Worm (Caenorhabditis elegans) whole organism, late embryonic: Measurements from ENCODE around the gene Y55F3BL.4.

Source experiments
- C08G9.2 ChIP-seq: sonication (generic microtip); optimal IDR thresholded peaks from 2 replicates; lab custom pipeline; 2016; ENCODE audit warnings: mild to moderate bottlenecking, missing genetic modification characterization, moderate library complexity, missing compliant biosample characterization
- C38D4.7 ChIP-seq: fragments of 200-800 bp; sonication (Bioruptor generic); optimal IDR thresholded peaks from 2 replicates; lab custom pipeline; 2018; ENCODE audit warnings: mild to moderate bottlenecking, missing genetic modification characterization, moderate library complexity, missing compliant biosample characterization
- F13H6.1 ChIP-seq: sonication (generic microtip); optimal IDR thresholded peaks from 2 replicates; lab custom pipeline; 2016; ENCODE audit warnings: missing genetic modification characterization, missing compliant biosample characterization
- K09A11.1 ChIP-seq: sonication (generic microtip); optimal IDR thresholded peaks from 2 replicates; lab custom pipeline; 2017; ENCODE audit warnings: antibody characterized with exemption, mild to moderate bottlenecking, missing genetic modification characterization, missing compliant biosample characterization; ENCODE audit not compliant: insufficient read depth
- Y22D7AL.16 ChIP-seq: sonication (generic microtip); optimal IDR thresholded peaks from 2 replicates; lab custom pipeline; 2016; ENCODE audit warnings: missing genetic modification characterization, missing compliant biosample characterization
- ahr-1 ChIP-seq: sonication (generic microtip); optimal IDR thresholded peaks from 2 replicates; lab custom pipeline; 2016; ENCODE audit warnings: missing genetic modification characterization, missing compliant biosample characterization
- ama-1 ChIP-seq: fragments of 150-350 bp; optimal IDR thresholded peaks from 2 replicates; lab custom pipeline; 2014
- ceh-14 ChIP-seq: sonication (generic microtip); optimal IDR thresholded peaks from 2 replicates; lab custom pipeline; 2016; ENCODE audit warnings: missing genotype, missing genetic modification characterization, missing compliant biosample characterization
- ceh-18 ChIP-seq: sonication (generic microtip); optimal IDR thresholded peaks from 2 replicates; lab custom pipeline; 2016; ENCODE audit warnings: missing genetic modification characterization, missing compliant biosample characterization
- ceh-19 ChIP-seq: fragments of 200-800 bp; sonication (Bioruptor generic); optimal IDR thresholded peaks from 2 replicates; lab custom pipeline; 2018; ENCODE audit warnings: mild to moderate bottlenecking, missing genetic modification characterization, missing compliant biosample characterization
- ceh-2 ChIP-seq: sonication (generic microtip); optimal IDR thresholded peaks from 2 replicates; lab custom pipeline; 2016; ENCODE audit warnings: missing genotype, missing genetic modification characterization, missing compliant biosample characterization
- ceh-24 ChIP-seq: sonication (generic microtip); optimal IDR thresholded peaks from 2 replicates; lab custom pipeline; 2016; ENCODE audit warnings: mild to moderate bottlenecking, missing genetic modification characterization, missing compliant biosample characterization
- ceh-31 ChIP-seq: sonication (generic microtip); optimal IDR thresholded peaks from 2 replicates; lab custom pipeline; 2016; ENCODE audit warnings: missing genetic modification characterization, missing compliant biosample characterization
- ceh-34 ChIP-seq: sonication (generic microtip); optimal IDR thresholded peaks from 2 replicates; lab custom pipeline; 2016; ENCODE audit warnings: mild to moderate bottlenecking, missing genetic modification characterization, missing compliant biosample characterization
- ceh-48 ChIP-seq: sonication (generic microtip); optimal IDR thresholded peaks from 2 replicates; lab custom pipeline; 2016; ENCODE audit warnings: missing genetic modification characterization, inconsistent platforms, missing compliant biosample characterization
- che-1 ChIP-seq: sonication (generic microtip); optimal IDR thresholded peaks from 2 replicates; lab custom pipeline; 2016; ENCODE audit warnings: mild to moderate bottlenecking, missing genetic modification characterization, missing compliant biosample characterization
- dmd-4 ChIP-seq: sonication (generic microtip); optimal IDR thresholded peaks from 2 replicates; lab custom pipeline; 2016; ENCODE audit warnings: borderline replicate concordance, missing genetic modification characterization, missing compliant biosample characterization
- elt-2 ChIP-seq: sonication (generic microtip); optimal IDR thresholded peaks from 2 replicates; lab custom pipeline; 2016; ENCODE audit warnings: missing genetic modification reagents, missing genetic modification characterization, missing compliant biosample characterization
- elt-4 ChIP-seq: sonication (generic microtip); optimal IDR thresholded peaks from 2 replicates; lab custom pipeline; 2016; ENCODE audit warnings: missing genetic modification characterization, missing compliant biosample characterization
- ets-4 ChIP-seq: sonication (generic microtip); optimal IDR thresholded peaks from 2 replicates; lab custom pipeline; 2016; ENCODE audit warnings: missing genetic modification characterization, missing compliant biosample characterization
- fax-1 ChIP-seq: sonication (generic microtip); optimal IDR thresholded peaks from 2 replicates; lab custom pipeline; 2016; ENCODE audit warnings: missing genotype, missing genetic modification characterization, missing compliant biosample characterization
- fkh-6 ChIP-seq: sonication (generic microtip); optimal IDR thresholded peaks from 2 replicates; lab custom pipeline; 2016; ENCODE audit warnings: missing genetic modification characterization, missing compliant biosample characterization
- gmeb-2 ChIP-seq: sonication (generic microtip); optimal IDR thresholded peaks from 2 replicates; lab custom pipeline; 2016; ENCODE audit warnings: missing genetic modification characterization, inconsistent platforms, missing compliant biosample characterization
- hlh-15 ChIP-seq: sonication (generic microtip); optimal IDR thresholded peaks from 2 replicates; lab custom pipeline; 2016; ENCODE audit warnings: missing genetic modification characterization, missing compliant biosample characterization
- hlh-6 ChIP-seq: sonication (generic microtip); optimal IDR thresholded peaks from 2 replicates; lab custom pipeline; 2016; ENCODE audit warnings: missing genotype, missing genetic modification characterization, missing compliant biosample characterization
- hlh-8 ChIP-seq: sonication (generic microtip); optimal IDR thresholded peaks from 2 replicates; lab custom pipeline; 2016; ENCODE audit warnings: missing genotype, missing genetic modification characterization, missing compliant biosample characterization
- lim-6 ChIP-seq: sonication (generic microtip); optimal IDR thresholded peaks from 2 replicates; lab custom pipeline; 2016; ENCODE audit warnings: missing genetic modification characterization, missing compliant biosample characterization
- lin-11 ChIP-seq: fragments of 200-800 bp; sonication (Bioruptor generic); optimal IDR thresholded peaks from 2 replicates; lab custom pipeline; 2018; ENCODE audit warnings: mild to moderate bottlenecking, missing genetic modification characterization, missing compliant biosample characterization
- mec-3 ChIP-seq: sonication (generic microtip); optimal IDR thresholded peaks from 2 replicates; lab custom pipeline; 2016; ENCODE audit warnings: borderline replicate concordance, missing genetic modification characterization, missing compliant biosample characterization
- nfya-1 ChIP-seq: sonication (generic microtip); optimal IDR thresholded peaks from 2 replicates; lab custom pipeline; 2017; ENCODE audit warnings: missing genetic modification characterization, mild to moderate bottlenecking, missing compliant biosample characterization, antibody characterized with exemption, moderate library complexity
- nhr-11 ChIP-seq: fragments of 150-350 bp; optimal IDR thresholded peaks from 2 replicates; lab custom pipeline; 2014; ENCODE audit warnings: missing biosample characterization, missing genetic modification characterization
- npax-4 ChIP-seq: sonication (generic microtip); optimal IDR thresholded peaks from 2 replicates; lab custom pipeline; 2016; ENCODE audit warnings: missing genetic modification characterization, missing compliant biosample characterization
- pag-3 ChIP-seq: sonication (generic microtip); optimal IDR thresholded peaks from 2 replicates; lab custom pipeline; 2016; ENCODE audit warnings: missing compliant biosample characterization, missing genetic modification characterization, borderline replicate concordance
- pha-2 ChIP-seq: sonication (generic microtip); optimal IDR thresholded peaks from 2 replicates; lab custom pipeline; 2017; ENCODE audit warnings: mild to moderate bottlenecking, missing genetic modification characterization, missing compliant biosample characterization
- pqm-1 ChIP-seq: sonication (generic microtip); optimal IDR thresholded peaks from 2 replicates; lab custom pipeline; 2016; ENCODE audit warnings: missing genetic modification characterization, missing compliant biosample characterization
- ref-2 ChIP-seq: sonication (generic microtip); optimal IDR thresholded peaks from 2 replicates; lab custom pipeline; 2016; ENCODE audit warnings: missing genetic modification characterization, missing compliant biosample characterization
- rnt-1 ChIP-seq: sonication (generic microtip); optimal IDR thresholded peaks from 2 replicates; lab custom pipeline; 2016; ENCODE audit warnings: missing genetic modification characterization, missing compliant biosample characterization
- sdc-2 ChIP-seq: sonication (generic microtip); optimal IDR thresholded peaks from 2 replicates; lab custom pipeline; 2016; ENCODE audit warnings: missing genotype, missing genetic modification characterization, missing compliant biosample characterization
- sox-2 ChIP-seq: fragments of 200-800 bp; sonication (Bioruptor generic); IDR thresholded peaks from 2 replicates; pipeline ENCODE4 v1.3.6; 2022; ENCODE audit warnings: missing genetic modification reagents, missing genetic modification characterization, missing compliant biosample characterization
- sox-4 ChIP-seq: sonication (generic microtip); optimal IDR thresholded peaks from 2 replicates; lab custom pipeline; 2017; ENCODE audit warnings: mild to moderate bottlenecking, missing genetic modification characterization, inconsistent platforms, missing compliant biosample characterization
- syd-9 ChIP-seq: sonication (generic microtip); optimal IDR thresholded peaks from 2 replicates; lab custom pipeline; 2016; ENCODE audit warnings: mild to moderate bottlenecking, missing genetic modification characterization, moderate library complexity, missing compliant biosample characterization
- tbx-2 ChIP-seq: sonication (generic microtip); optimal IDR thresholded peaks from 2 replicates; lab custom pipeline; 2016; ENCODE audit warnings: missing genetic modification characterization, missing compliant biosample characterization
- tbx-7 ChIP-seq: sonication (generic microtip); optimal IDR thresholded peaks from 2 replicates; lab custom pipeline; 2016; ENCODE audit warnings: missing genotype, missing genetic modification characterization, missing compliant biosample characterization
- ttx-3 ChIP-seq: sonication (generic microtip); optimal IDR thresholded peaks from 2 replicates; lab custom pipeline; 2016; ENCODE audit warnings: missing genetic modification reagents, missing genetic modification characterization, missing compliant biosample characterization
- unc-3 ChIP-seq, 2 experiments: fragments of 200-800 bp in 1 of 2; sonication (Bioruptor generic) in 1 of 2; sonication (generic microtip) in 1 of 2; conservative IDR thresholded peaks in 1 of 2; optimal IDR thresholded peaks in 1 of 2; 2 replicates each; pipeline versions ENCODE4 v1.3.6 to Lab custom; 2016 to 2022; ENCODE audit warnings: missing compliant biosample characterization in 2 of 2, missing genetic modification characterization in 2 of 2, missing genetic modification reagents in 1 of 2
- unc-42 ChIP-seq: sonication (generic microtip); optimal IDR thresholded peaks from 2 replicates; lab custom pipeline; 2016; ENCODE audit warnings: missing genotype, missing genetic modification characterization, missing compliant biosample characterization
- unc-55 ChIP-seq: sonication (generic microtip); optimal IDR thresholded peaks from 2 replicates; lab custom pipeline; 2017; ENCODE audit warnings: missing biosample characterization, missing genetic modification reagents, missing genetic modification characterization
- unc-86 ChIP-seq: sonication (generic microtip); optimal IDR thresholded peaks from 2 replicates; lab custom pipeline; 2016; ENCODE audit warnings: missing genetic modification characterization, missing compliant biosample characterization
- zip-5 ChIP-seq: sonication (generic microtip); optimal IDR thresholded peaks from 2 replicates; lab custom pipeline; 2016; ENCODE audit warnings: missing genetic modification characterization, missing compliant biosample characterization
- ztf-16 ChIP-seq: sonication (generic microtip); optimal IDR thresholded peaks from 2 replicates; lab custom pipeline; 2017; ENCODE audit warnings: missing genetic modification characterization, missing compliant biosample characterization

The Y55F3BL.4 gene

DNA sequence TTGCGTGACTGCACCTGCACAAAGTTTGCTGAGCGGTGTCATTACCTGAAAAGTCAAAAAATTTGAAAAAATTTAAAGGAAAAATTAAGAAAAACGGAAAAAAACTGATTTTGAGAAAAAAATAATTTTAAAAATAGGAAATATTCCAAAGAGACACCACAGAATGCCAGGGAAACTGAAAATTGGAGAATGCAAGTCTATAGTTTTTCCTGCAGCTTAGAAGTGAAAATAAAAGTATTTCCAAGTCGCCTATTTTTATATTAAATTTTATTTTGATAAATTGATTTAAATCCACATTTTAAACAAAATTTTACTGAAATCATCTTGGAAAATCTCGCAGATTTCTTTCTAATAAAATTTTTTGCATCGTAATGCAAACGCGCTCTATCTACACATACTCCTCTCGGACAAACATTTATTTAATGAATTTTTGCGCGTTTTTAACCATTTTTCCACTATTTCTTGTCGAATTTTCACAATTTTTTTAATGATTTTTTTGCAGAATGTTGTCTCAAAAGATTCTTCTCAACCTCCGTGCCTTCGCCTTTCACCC, 8.3 kb upstream of the Y55F3BL.4 start, which contains the start of the genes F56B3.11 and ech-5:
F56B3.11 (minus strand) TSS at position 51 of the 553 bp plus-strand sequence.
ech-5 (plus strand) TSS at position 503 of the 553 bp plus-strand sequence.
- peak; percentile 93 for TF ChIP-seq ref-2 (tag; lab: Kevin White, UChicago)
- TF ChIP-seq tbx-2 (tag; lab: Kevin White, UChicago), result peak; percentile 93
- TF ChIP-seq nfya-1 (tag; lab: Kevin White, UChicago), result peak; percentile 7
- TF ChIP-seq sdc-2 (tag; lab: Kevin White, UChicago), result no peak
- TF ChIP-seq F13H6.1 (tag; lab: Kevin White, UChicago), result peak; percentile 68
- TF ChIP-seq npax-4, result peak; percentile 36
- no peak for TF ChIP-seq Y22D7AL.16 (tag; lab: Kevin White, UChicago)
- TF ChIP-seq dmd-4 (tag; lab: Kevin White, UChicago), result no peak
- peak; percentile 49 for TF ChIP-seq C38D4.7 (GFP tag; lab: Kevin White, UChicago)
- TF ChIP-seq ama-1 (lab: Kevin White, UChicago), result no peak
- TF ChIP-seq ttx-3 (tag; lab: Kevin White, UChicago), result peak; percentile 78
- no peak for TF ChIP-seq nhr-11 (tag; lab: Kevin White, UChicago)
- peak; percentile 93 for TF ChIP-seq fax-1 (tag; lab: Kevin White, UChicago)
- TF ChIP-seq rnt-1 (tag; lab: Kevin White, UChicago), result peak; percentile 83
- TF ChIP-seq unc-86 (tag; lab: Kevin White, UChicago), result peak; percentile 63
- no peak for TF ChIP-seq unc-3 (GFP tag; conservative IDR thresholded peaks at IDR 0.05; lab: Robert Waterston, UW)
- TF ChIP-seq unc-3 (tag; optimal IDR thresholded peaks at IDR 0.05; lab: Kevin White, UChicago), result peak; percentile 75
- no peak for TF ChIP-seq ceh-48 (tag; lab: Kevin White, UChicago)
- peak; percentile 86 for TF ChIP-seq ets-4 (tag; lab: Kevin White, UChicago)
- no peak for TF ChIP-seq syd-9 (tag; lab: Kevin White, UChicago)
- TF ChIP-seq unc-42 (tag; lab: Kevin White, UChicago), result peak; percentile 87
- peak; percentile 78 for TF ChIP-seq tbx-7 (tag; lab: Kevin White, UChicago)
- peak; percentile 23 for TF ChIP-seq che-1 (tag; lab: Kevin White, UChicago)
- peak; percentile 78 for TF ChIP-seq ceh-19 (GFP tag; lab: Kevin White, UChicago)
- peak; percentile 86 for TF ChIP-seq lim-6 (tag; lab: Kevin White, UChicago)
- peak; percentile 93 for TF ChIP-seq ceh-14 (tag; lab: Kevin White, UChicago)
- TF ChIP-seq hlh-8, result peak; percentile 94
- TF ChIP-seq mec-3 (tag; lab: Kevin White, UChicago), result peak; percentile 59
- peak; percentile 91 for TF ChIP-seq elt-2 (tag; lab: Kevin White, UChicago)
- no peak for TF ChIP-seq sox-2 (GFP tag; lab: Robert Waterston, UW)
- peak; percentile 13 for TF ChIP-seq ceh-18 (tag; lab: Kevin White, UChicago)
- TF ChIP-seq lin-11, result no peak
- peak; percentile 85 for TF ChIP-seq ahr-1
- no peak for TF ChIP-seq K09A11.1 (tag; lab: Kevin White, UChicago)
- peak; percentile 61 for TF ChIP-seq fkh-6 (tag; lab: Kevin White, UChicago)
- TF ChIP-seq gmeb-2 (tag; lab: Kevin White, UChicago), result peak; percentile 0
- no peak for TF ChIP-seq elt-4 (tag; lab: Kevin White, UChicago)
- peak; percentile 76 for TF ChIP-seq pqm-1 (tag; lab: Kevin White, UChicago)
- TF ChIP-seq unc-55 (GFP tag; lab: Kevin White, UChicago), result no peak
- peak; percentile 65 for TF ChIP-seq hlh-15 (tag; lab: Kevin White, UChicago)
- TF ChIP-seq pha-2 (tag; lab: Kevin White, UChicago), result peak; percentile 72
- TF ChIP-seq hlh-6, result no peak
- TF ChIP-seq ceh-31 (tag; lab: Kevin White, UChicago), result peak; percentile 94
- TF ChIP-seq zip-5 (tag; lab: Kevin White, UChicago), result peak; percentile 96
- TF ChIP-seq ztf-16 (tag; lab: Kevin White, UChicago), result peak; percentile 60
- peak; percentile 22 for TF ChIP-seq pag-3 (tag; lab: Kevin White, UChicago)
- TF ChIP-seq ceh-34 (tag; lab: Kevin White, UChicago), result peak; percentile 75
- TF ChIP-seq C08G9.2, result peak; percentile 85
- peak; percentile 23 for TF ChIP-seq ceh-24 (tag; lab: Kevin White, UChicago)
- TF ChIP-seq ceh-2, result peak; percentile 88
- no peak for TF ChIP-seq sox-4 (tag; lab: Kevin White, UChicago)
